Worm (Caenorhabditis elegans): ENCODE measurements around the gene mfsd-8.

ce11 chrIII:3266602-3267001, 15.5 kb upstream of the mfsd-8 start, which contains the start of gene Y53G8AM.7:
- TF ChIP-seq lin-13 (GFP tag; optimal IDR thresholded peaks at IDR 0.05): no peak
- TF ChIP-seq dve-1 (tag; optimal IDR thresholded peaks at IDR 0.05; ENCODE audit: insufficient read depth): no peak

Measured in whole organism, L4 larva.